Fruit fly (Drosophila melanogaster) whole organism, embryonic: ENCODE results near the gene Son.

Experiments used
- Atf3 ChIP-seq: fragments of 200-800 bp; sonication (Bioruptor generic); optimal IDR thresholded peaks from 3 replicates; lab custom pipeline; 2016; ENCODE audit warnings: missing biosample characterization, missing genetic modification characterization
- Awh ChIP-seq: fragments of 200-800 bp; sonication (Bioruptor generic); IDR thresholded peaks from 2 replicates; pipeline ENCODE4, ENCODE4 v1.3.6; 2022; ENCODE audit warnings: missing biosample characterization, missing genetic modification characterization
- B-H2 ChIP-seq: fragments of 200-800 bp; sonication (Bioruptor generic); optimal IDR thresholded peaks from 2 replicates; lab custom pipeline; 2018; ENCODE audit warnings: missing biosample characterization, mild to moderate bottlenecking, missing genetic modification characterization
- CG10147 ChIP-seq: fragments of 200-800 bp; sonication (Bioruptor generic); optimal IDR thresholded peaks from 2 replicates; lab custom pipeline; 2019; ENCODE audit warnings: missing biosample characterization, mild to moderate bottlenecking, missing genetic modification characterization, moderate library complexity
- CG11504 ChIP-seq: fragments of 200-800 bp; sonication (Bioruptor generic); optimal IDR thresholded peaks from 3 replicates; lab custom pipeline; 2019; ENCODE audit warnings: missing biosample characterization, mild to moderate bottlenecking, missing genetic modification characterization, moderate library complexity
- CG13123 ChIP-seq: fragments of 200-800 bp; sonication (Bioruptor generic); optimal IDR thresholded peaks from 2 replicates; lab custom pipeline; 2016; ENCODE audit warnings: missing biosample characterization, missing genetic modification characterization
- CG17829 ChIP-seq: fragments of 200-800 bp; optimal IDR thresholded peaks from 2 replicates; lab custom pipeline; 2019; ENCODE audit warnings: missing biosample characterization, mild to moderate bottlenecking, missing genetic modification characterization, moderate library complexity
- CG1792 ChIP-seq: fragments of 200-800 bp; sonication (Bioruptor generic); optimal IDR thresholded peaks from 2 replicates; lab custom pipeline; 2016; ENCODE audit warnings: missing biosample characterization, missing genetic modification characterization
- CG18011 ChIP-seq: fragments of 200-800 bp; sonication (Bioruptor generic); optimal IDR thresholded peaks from 2 replicates; lab custom pipeline; 2017; ENCODE audit warnings: missing biosample characterization, missing genetic modification characterization, mild to moderate bottlenecking, moderate library complexity, missing genotype
- CG18262 ChIP-seq: fragments of 200-800 bp; optimal IDR thresholded peaks from 3 replicates; lab custom pipeline; 2019; ENCODE audit warnings: missing biosample characterization, mild to moderate bottlenecking, missing genetic modification characterization, moderate library complexity
- CG18619 ChIP-seq: fragments of 200-800 bp; sonication (Bioruptor generic); optimal IDR thresholded peaks from 3 replicates; lab custom pipeline; 2017; ENCODE audit warnings: missing biosample characterization, mild to moderate bottlenecking, missing genetic modification characterization
- CG18764 ChIP-seq: fragments of 200-800 bp; sonication (Bioruptor generic); optimal IDR thresholded peaks from 3 replicates; lab custom pipeline; 2016; ENCODE audit warnings: missing biosample characterization, missing genetic modification characterization
- CG3065 ChIP-seq: fragments of 200-800 bp; sonication (Bioruptor generic); optimal IDR thresholded peaks from 2 replicates; lab custom pipeline; 2016; ENCODE audit warnings: missing biosample characterization, missing genetic modification characterization
- CG3847 ChIP-seq: fragments of 200-800 bp; sonication (Bioruptor generic); IDR thresholded peaks from 2 replicates; pipeline ENCODE4 v1.3.6; 2022; ENCODE audit warnings: missing biosample characterization, missing genetic modification characterization
- CG7357 ChIP-seq: fragments of 200-800 bp; sonication (Bioruptor generic); IDR thresholded peaks from 3 replicates; pipeline ENCODE4 v1.3.6; 2022; ENCODE audit warnings: missing biosample characterization, missing genetic modification characterization
- CG7372 ChIP-seq: fragments of 200-800 bp; sonication (Bioruptor generic); IDR thresholded peaks from 2 replicates; pipeline ENCODE4 v1.3.6; 2022; ENCODE audit warnings: missing biosample characterization, missing genetic modification characterization
- CG7786 ChIP-seq: fragments of 200-800 bp; sonication (Bioruptor generic); optimal IDR thresholded peaks from 2 replicates; lab custom pipeline; 2016; ENCODE audit warnings: missing biosample characterization, missing genetic modification characterization
- CG7839 ChIP-seq: fragments of 200-800 bp; sonication (Bioruptor generic); optimal IDR thresholded peaks from 3 replicates; lab custom pipeline; 2018; ENCODE audit warnings: missing biosample characterization, mild to moderate bottlenecking, missing genetic modification characterization, moderate library complexity
- CG8388 ChIP-seq: fragments of 200-800 bp; sonication (Bioruptor generic); optimal IDR thresholded peaks from 2 replicates; lab custom pipeline; 2019; ENCODE audit warnings: missing biosample characterization, mild to moderate bottlenecking, missing genetic modification characterization, moderate library complexity
- CG9215 ChIP-seq: fragments of 200-800 bp; sonication (Bioruptor generic); IDR thresholded peaks from 2 replicates; pipeline ENCODE4 v1.3.6; 2022; ENCODE audit warnings: missing biosample characterization, missing genetic modification characterization
- CG9876 ChIP-seq: fragments of 200-800 bp; sonication (Bioruptor generic); optimal IDR thresholded peaks from 2 replicates; lab custom pipeline; 2016; ENCODE audit warnings: missing biosample characterization, missing genetic modification characterization
- Dbx ChIP-seq: fragments of 200-800 bp; sonication (Bioruptor generic); IDR thresholded peaks from 3 replicates; pipeline ENCODE4 v1.3.6; 2022; ENCODE audit warnings: missing biosample characterization, missing genetic modification characterization
- Dll ChIP-seq: fragments of 200-800 bp; sonication (Bioruptor generic); IDR thresholded peaks from 4 replicates; pipeline ENCODE4 v1.3.6; 2022; ENCODE audit warnings: missing biosample characterization, missing genetic modification characterization; ENCODE audit not compliant: partially characterized antibody
- Dref ChIP-seq: fragments of 200-800 bp; sonication (Bioruptor generic); IDR thresholded peaks from 2 replicates; pipeline ENCODE4 v1.3.6; 2022; ENCODE audit warnings: missing biosample characterization, missing genetic modification characterization
- Drgx ChIP-seq: fragments of 200-800 bp; sonication (Bioruptor generic); IDR thresholded peaks from 2 replicates; pipeline ENCODE4 v1.3.6; 2022; ENCODE audit warnings: missing biosample characterization, missing genetic modification characterization
- H15 ChIP-seq: fragments of 200-800 bp; sonication (Bioruptor generic); IDR thresholded peaks from 3 replicates; pipeline ENCODE4 v1.3.6; 2022; ENCODE audit warnings: missing biosample characterization, missing genetic modification characterization
- Hand ChIP-seq: fragments of 200-800 bp; sonication (Bioruptor generic); optimal IDR thresholded peaks from 2 replicates; lab custom pipeline; 2017; ENCODE audit warnings: mild to moderate bottlenecking, missing biosample characterization, missing genetic modification reagents, missing genetic modification characterization
- Hmr ChIP-seq: fragments of 200-800 bp; sonication (Bioruptor generic); optimal IDR thresholded peaks from 3 replicates; lab custom pipeline; 2017; ENCODE audit warnings: mild to moderate bottlenecking, missing biosample characterization, missing genetic modification reagents, missing genetic modification characterization
- Lhr ChIP-seq: fragments of 200-800 bp; sonication (Bioruptor generic); optimal IDR thresholded peaks from 3 replicates; lab custom pipeline; 2017; ENCODE audit warnings: mild to moderate bottlenecking, missing biosample characterization, missing genetic modification reagents, missing genetic modification characterization
- Lpt ChIP-seq: fragments of >200 bp; optimal IDR thresholded peaks from 2 replicates; lab custom pipeline; 2018; ENCODE audit warnings: missing biosample characterization, missing genetic modification characterization
- Max ChIP-seq: fragments of 200-800 bp; sonication (Bioruptor generic); optimal IDR thresholded peaks from 2 replicates; lab custom pipeline; 2016; ENCODE audit warnings: missing biosample characterization, mild to moderate bottlenecking, missing genetic modification characterization
- Meics ChIP-seq: fragments of 200-800 bp; sonication (Bioruptor generic); optimal IDR thresholded peaks from 2 replicates; lab custom pipeline; 2017; ENCODE audit warnings: missing biosample characterization, mild to moderate bottlenecking, missing genetic modification characterization
- Oli ChIP-seq: fragments of 200-800 bp; sonication (Bioruptor generic); optimal IDR thresholded peaks from 2 replicates; lab custom pipeline; 2018; ENCODE audit warnings: missing biosample characterization, mild to moderate bottlenecking, missing genetic modification characterization, moderate library complexity
- Sox100B ChIP-seq: fragments of 200-800 bp; sonication (Bioruptor generic); optimal IDR thresholded peaks from 3 replicates; lab custom pipeline; 2018; ENCODE audit warnings: missing biosample characterization, mild to moderate bottlenecking, missing genetic modification characterization
- Ssrp ChIP-seq: fragments of 200-800 bp; sonication (Bioruptor generic); optimal IDR thresholded peaks from 2 replicates; lab custom pipeline; 2018; ENCODE audit warnings: missing biosample characterization, mild to moderate bottlenecking, missing genetic modification characterization, moderate library complexity
- Xrp1 ChIP-seq: fragments of 200-800 bp; sonication (Bioruptor generic); IDR thresholded peaks from 2 replicates; pipeline ENCODE4 v1.3.6; 2022; ENCODE audit warnings: missing biosample characterization, missing genetic modification characterization
- ara ChIP-seq: fragments of 200-800 bp; sonication (Bioruptor generic); IDR thresholded peaks from 2 replicates; pipeline ENCODE4 v1.3.6; 2022; ENCODE audit warnings: missing biosample characterization, missing genetic modification characterization
- bigmax ChIP-seq: fragments of 200-800 bp; sonication (Bioruptor generic); optimal IDR thresholded peaks from 2 replicates; lab custom pipeline; 2018; ENCODE audit warnings: missing biosample characterization, mild to moderate bottlenecking, missing genetic modification characterization
- cas ChIP-seq: fragments of 200-800 bp; sonication (Bioruptor generic); IDR thresholded peaks from 2 replicates; pipeline ENCODE4 v1.3.6; 2022; ENCODE audit warnings: missing biosample characterization, missing genetic modification characterization
- chm ChIP-seq: fragments of 200-800 bp; sonication (Bioruptor generic); IDR thresholded peaks from 2 replicates; pipeline ENCODE4 v1.3.6; 2022; ENCODE audit warnings: missing biosample characterization, missing genetic modification characterization
- crc ChIP-seq: fragments of 200-800 bp; sonication (Bioruptor generic); optimal IDR thresholded peaks from 2 replicates; lab custom pipeline; 2016; ENCODE audit warnings: missing biosample characterization, missing genetic modification characterization
- h ChIP-seq: fragments of >200 bp; optimal IDR thresholded peaks from 2 replicates; lab custom pipeline; 2017
- klu ChIP-seq: fragments of 200-800 bp; sonication (Bioruptor generic); IDR thresholded peaks from 2 replicates; pipeline ENCODE4 v1.3.6; 2022; ENCODE audit warnings: missing biosample characterization, missing genetic modification characterization
- mam ChIP-seq: fragments of 200-800 bp; sonication (Bioruptor generic); optimal IDR thresholded peaks from 3 replicates; lab custom pipeline; 2016; ENCODE audit warnings: missing biosample characterization, missing genetic modification characterization
- pan ChIP-seq, 4 experiments: fragments of >200 bp in 3 of 4; fragments of 200-800 bp in 1 of 4; sonication (Bioruptor generic) in 1 of 4; optimal IDR thresholded peaks in 3 of 4; IDR thresholded peaks in 1 of 4; 2 replicates each; pipeline versions ENCODE4 v1.3.6 to Lab custom; 2017 to 2022; ENCODE audit warnings: missing biosample characterization in 2 of 4, missing genetic modification characterization in 2 of 4, mixed read lengths in 1 of 4
- prd ChIP-seq, 3 experiments: fragments of >200 bp in 2 of 3; fragments of 200-800 bp in 1 of 3; sonication (Bioruptor generic) in 1 of 3; optimal IDR thresholded peaks in 2 of 3; IDR thresholded peaks in 1 of 3; 2 replicates in 2 of 3; 3 replicates in 1 of 3; pipeline versions ENCODE4 v1.3.6 to Lab custom; 2017 to 2022; ENCODE audit warnings: missing biosample characterization in 1 of 3, missing genetic modification characterization in 1 of 3
- sima ChIP-seq: fragments of 200-800 bp; sonication (Bioruptor generic); optimal IDR thresholded peaks from 2 replicates; lab custom pipeline; 2016; ENCODE audit warnings: missing biosample characterization, missing genetic modification characterization
- tap ChIP-seq: fragments of 200-800 bp; optimal IDR thresholded peaks from 3 replicates; lab custom pipeline; 2019; ENCODE audit warnings: missing biosample characterization, mild to moderate bottlenecking, missing genetic modification characterization, moderate library complexity
- trem ChIP-seq: fragments of 200-800 bp; optimal IDR thresholded peaks from 3 replicates; lab custom pipeline; 2019; ENCODE audit warnings: missing biosample characterization, mild to moderate bottlenecking, missing genetic modification characterization, moderate library complexity
- vnd ChIP-seq: fragments of 200-800 bp; sonication (Bioruptor generic); IDR thresholded peaks from 3 replicates; pipeline ENCODE4 v1.3.6; 2022; ENCODE audit warnings: missing biosample characterization, missing genetic modification characterization; ENCODE audit not compliant: partially characterized antibody

Gene Son

dm6 chr3R:9618331-9618730 is 40.5 kb downstream of the Son start (continued):
- TF ChIP-seq Drgx (GFP tag; lab: Robert Waterston, UW) (peak; percentile 92), pan (optimal IDR thresholded peaks at IDR 0.05; lab: Kevin White, UChicago) (no peak), pan (GFP tag; optimal IDR thresholded peaks at IDR 0.05 in 1 of 2, IDR thresholded peaks at IDR 0.05 in 1 of 2) (peak in 1 of 2 experiments; percentile 86), CG11504 (tag; lab: Kevin White, UChicago) (peak; percentile 81), H15 (GFP tag; lab: Robert Waterston, UW) (peak; percentile 79), Meics (GFP tag; lab: Kevin White, UChicago) (peak; percentile 54), CG10147 (GFP tag; lab: Kevin White, UChicago) (no peak), Dll (GFP tag; lab: Robert Waterston, UW) (no peak), tap (tag; lab: Kevin White, UChicago) (peak; percentile 58), bigmax (no peak), klu (no peak), cas (GFP tag; lab: Robert Waterston, UW) (0 out of 2 replicates have a peak, but pooled peaks have one; percentile 24), mam (peak; percentile 63), CG3065 (GFP tag; lab: Kevin White, UChicago) (no peak), CG7839 (tag; lab: Kevin White, UChicago) (peak; percentile 80), sima (GFP tag; lab: Kevin White, UChicago) (no peak), crc (GFP tag; lab: Kevin White, UChicago) (peak; percentile 26), CG8388 (GFP tag; lab: Kevin White, UChicago) (peak; percentile 73), Hmr (GFP tag; lab: Kevin White, UChicago) (peak; percentile 48), Atf3 (GFP tag; lab: Kevin White, UChicago) (peak; percentile 68), Dbx (GFP tag; lab: Robert Waterston, UW) (0 out of 3 replicates have a peak, but pooled peaks have one; percentile 43), vnd (no peak), CG7372 (peak; percentile 39; the same call in 1 of the 2 replicates), Awh (peak; percentile 80), trem (tag; lab: Kevin White, UChicago) (peak; percentile 15), CG3847 (peak; percentile 55), Max (GFP tag; lab: Kevin White, UChicago) (peak; percentile 29), CG18619 (GFP tag; lab: Kevin White, UChicago) (peak; percentile 28), CG18764 (GFP tag; lab: Kevin White, UChicago) (peak; percentile 66), Dref (no peak), ara (GFP tag; lab: Robert Waterston, UW) (peak; percentile 79), CG9876 (GFP tag; lab: Kevin White, UChicago) (peak; percentile 52), CG18011 (GFP tag; lab: Kevin White, UChicago) (no peak), CG13123 (GFP tag; lab: Kevin White, UChicago) (peak; percentile 6), CG7357 (GFP tag; lab: Robert Waterston, UW) (peak; percentile 57; the same call in 1 of the 3 replicates), Lpt (GFP tag; lab: Kevin White, UChicago) (no peak), CG17829 (peak; percentile 65), prd (optimal IDR thresholded peaks at IDR 0.05; lab: Kevin White, UChicago) (no peak), prd (GFP tag; IDR thresholded peaks at IDR 0.05; lab: Robert Waterston, UW) (peak; percentile 91), h (lab: Kevin White, UChicago) (no peak), chm (GFP tag; lab: Robert Waterston, UW) (peak; percentile 76), CG9215 (GFP tag; lab: Robert Waterston, UW) (peak; percentile 52; the same call in 1 of the 2 replicates), B-H2 (GFP tag; lab: Kevin White, UChicago) (no peak), Ssrp (tag; lab: Kevin White, UChicago) (peak; percentile 74), Lhr (peak; percentile 25), Xrp1 (GFP tag; lab: Robert Waterston, UW) (peak; percentile 84), Sox100B (peak; percentile 33), CG18262 (peak; percentile 45), CG7786 (GFP tag; lab: Kevin White, UChicago) (peak; percentile 59), Hand (GFP tag; lab: Kevin White, UChicago) (no peak), Oli (tag; lab: Kevin White, UChicago) (peak; percentile 78), CG1792 (GFP tag; lab: Kevin White, UChicago) (peak; percentile 51)
